Fruit fly (Drosophila melanogaster) whole organism, adult: ENCODE measurements around the gene spri.

ENCODE experiments used
- CG12768 ChIP-seq: fragments of 200-800 bp; sonication (Bioruptor generic); optimal IDR thresholded peaks from 2 replicates; lab custom pipeline; 2017; ENCODE audit warnings: missing biosample characterization, missing genetic modification characterization, mild to moderate bottlenecking, moderate library complexity, missing genetic modification reagents
- CG33017 ChIP-seq: fragments of 200-800 bp; sonication (Bioruptor generic); optimal IDR thresholded peaks from 2 replicates; lab custom pipeline; 2018; ENCODE audit warnings: missing biosample characterization, mild to moderate bottlenecking, missing genetic modification characterization, moderate library complexity
- CG7045 ChIP-seq: fragments of 200-800 bp; sonication (Bioruptor generic); optimal IDR thresholded peaks from 2 replicates; lab custom pipeline; 2017; ENCODE audit warnings: missing biosample characterization, mild to moderate bottlenecking, missing genetic modification characterization
- CG7101 ChIP-seq: fragments of 200-800 bp; sonication (Bioruptor generic); optimal IDR thresholded peaks from 2 replicates; lab custom pipeline; 2018; ENCODE audit warnings: missing biosample characterization, mild to moderate bottlenecking, missing genetic modification characterization, moderate library complexity
- Clk ChIP-seq: fragments of 200-800 bp; sonication (Bioruptor generic); optimal IDR thresholded peaks from 2 replicates; lab custom pipeline; 2017; ENCODE audit warnings: missing biosample characterization, missing genetic modification characterization
- Hr96 ChIP-seq: fragments of 200-800 bp; sonication (Bioruptor generic); optimal IDR thresholded peaks from 2 replicates; lab custom pipeline; 2016; ENCODE audit warnings: missing biosample characterization, missing genetic modification characterization
- cnc ChIP-seq, 2 experiments: fragments of >200 bp; optimal IDR thresholded peaks; 2 replicates each; lab custom pipeline; 2017
- kay ChIP-seq: fragments of 200-800 bp; sonication (Bioruptor generic); peaks from one replicate; lab custom pipeline; 2016; ENCODE audit warnings: missing biosample characterization, missing genetic modification characterization, borderline replicate concordance
- pad ChIP-seq: fragments of 200-800 bp; sonication (Bioruptor generic); optimal IDR thresholded peaks from 3 replicates; lab custom pipeline; 2017; ENCODE audit warnings: missing biosample characterization, missing genetic modification characterization, mild to moderate bottlenecking, moderate library complexity, missing genetic modification reagents
- tj ChIP-seq: fragments of 200-800 bp; sonication (Bioruptor generic); optimal IDR thresholded peaks from 3 replicates; lab custom pipeline; 2017; ENCODE audit warnings: missing biosample characterization, mild to moderate bottlenecking, missing genetic modification characterization, moderate library complexity

- TF ChIP-seq Clk (no peak), CG7101 (tag; lab: Kevin White, UChicago) (no peak), CG12768 (no peak), Hr96 (GFP tag; lab: Kevin White, UChicago) (no peak), kay (GFP tag; lab: Kevin White, UChicago) (no peak), cnc (optimal IDR thresholded peaks at IDR 0.05; lab: Kevin White, UChicago) (no peak), CG33017 (no peak), CG7045 (no peak), pad (GFP tag; lab: Kevin White, UChicago) (no peak), tj (no peak)
These were observed 120.7 kb downstream of the spri start for dm6 chrX:10464531-10464930.
